Worm (Caenorhabditis elegans): Measurements from ENCODE around the gene fbxc-58.

DNA sequence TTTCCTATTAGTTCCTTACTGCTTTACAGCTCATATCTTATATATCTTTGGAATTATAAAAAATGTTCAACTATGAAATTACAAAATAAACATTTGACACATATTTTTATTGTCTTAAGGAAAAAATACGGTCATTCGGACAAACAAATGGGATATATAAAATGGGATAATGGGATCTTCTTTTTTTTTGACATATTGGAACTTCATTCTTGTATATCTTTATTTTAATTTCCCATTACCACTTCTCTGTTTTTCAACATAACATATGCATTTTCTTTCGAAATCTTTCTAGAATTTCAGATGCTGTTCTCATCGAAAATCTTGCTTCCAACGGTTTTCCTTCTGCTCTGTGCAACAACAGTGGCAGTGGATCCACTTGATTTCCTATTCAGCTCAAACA is 13.5 kb downstream of the fbxc-58 start, which contains the start of gene C10C5.7:
- no peak for TF ChIP-seq snpc-4 (GFP tag; optimal IDR thresholded peaks at IDR 0.05)
- no peak for TF ChIP-seq snpc-4 (tag; optimal IDR thresholded peaks at IDR 0.05)
- TF ChIP-seq F39B2.1 (GFP tag; IDR thresholded peaks at IDR 0.05): no peak
- TF ChIP-seq ets-4 (GFP tag; optimal IDR thresholded peaks at IDR 0.05): no peak
- no peak for TF ChIP-seq cebp-2 (GFP tag; IDR thresholded peaks at IDR 0.05)

Measured in whole organism, young adult.